Worm (Caenorhabditis elegans): Measurements from ENCODE around the gene F57A8.7.

DNA sequence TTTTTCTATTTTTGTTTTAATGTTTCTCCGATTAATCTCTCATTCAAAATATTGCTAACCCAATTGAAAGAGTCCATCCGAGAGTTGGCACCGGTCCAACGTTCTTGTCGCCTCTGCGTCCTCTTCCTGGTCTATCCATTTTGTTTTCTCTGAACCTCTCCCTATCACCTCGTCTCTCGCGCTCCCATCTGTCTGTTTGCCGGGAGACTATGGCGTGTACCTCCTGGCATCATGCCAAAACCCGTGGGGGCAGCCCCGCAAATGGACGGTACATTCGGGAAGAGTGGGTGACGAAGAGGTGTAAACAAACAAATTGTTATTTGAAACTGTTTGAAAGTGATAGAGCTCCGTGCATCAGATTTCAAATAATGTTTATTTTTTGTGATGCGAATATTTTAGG is 39.3 kb upstream of the F57A8.7 start, which contains the start of gene T06E8.2:
- no peak for TF ChIP-seq ama-1 (optimal IDR thresholded peaks at IDR 0.05)
- TF ChIP-seq nfya-1 (tag; optimal IDR thresholded peaks at IDR 0.05): peak; percentile 36
- TF ChIP-seq tbx-7 (tag; optimal IDR thresholded peaks at IDR 0.05): no peak
- TF ChIP-seq nhr-11 (tag; optimal IDR thresholded peaks at IDR 0.05): no peak
- TF ChIP-seq unc-55 (GFP tag; optimal IDR thresholded peaks at IDR 0.05): no peak
- TF ChIP-seq ttx-3 (tag; optimal IDR thresholded peaks at IDR 0.05): no peak
- TF ChIP-seq rnt-1 (tag; optimal IDR thresholded peaks at IDR 0.05): no peak
- TF ChIP-seq elt-2 (tag; optimal IDR thresholded peaks at IDR 0.05): no peak
